Worm (Caenorhabditis elegans): ENCODE measurements around the gene F58B4.2.

Gene F58B4.2

ce11 chrV:10894601-10895000 is 23.7 kb downstream of the F58B4.2 start, which contains the start of the genes F32D8.14 and F32D8.5 (continued):
- TF ChIP-seq lin-15B (tag; optimal IDR thresholded peaks at IDR 0.05) (peak; percentile 92), nhr-23 (tag; optimal IDR thresholded peaks at IDR 0.05) (peak; percentile 91), snpc-4 (tag; optimal IDR thresholded peaks at IDR 0.05) (peak; percentile 88)

- TF ChIP-seq fkh-10 (GFP tag; optimal IDR thresholded peaks at IDR 0.05) (no peak), ceh-28 (tag; optimal IDR thresholded peaks at IDR 0.05) (no peak)
Observed at ce11 chrV:10893510-10894128, 24.7 kb downstream of the F58B4.2 start, which contains the start of gene F32D8.4. F32D8.4 (minus strand) TSS chrV:10893560.

- TF ChIP-seq nhr-12 (tag; optimal IDR thresholded peaks at IDR 0.05) (no peak), nhr-23 (tag; optimal IDR thresholded peaks at IDR 0.05) (peak; percentile 77), nfya-1 (tag; optimal IDR thresholded peaks at IDR 0.05; ENCODE audit: insufficient read depth) (peak; percentile 47), nhr-43 (tag; optimal IDR thresholded peaks at IDR 0.05; ENCODE audit: poor library complexity, severe bottlenecking) (peak; percentile 65), pha-4 (tag; optimal IDR thresholded peaks at IDR 0.05) (peak; percentile 35), pqm-1 (tag; optimal IDR thresholded peaks at IDR 0.05) (peak; percentile 57), zag-1 (tag; optimal IDR thresholded peaks at IDR 0.05) (no peak), ceh-28 (tag; optimal IDR thresholded peaks at IDR 0.05) (peak; percentile 9), elt-2 (tag; optimal IDR thresholded peaks at IDR 0.05) (peak; percentile 39)
Observed at ce11 chrV:10890980-10891379, 27.3 kb downstream of the F58B4.2 start, which contains the start of gene F32D8.12. F32D8.12 (minus strand) TSS chrV:10891027.

- TF ChIP-seq daf-12 (tag; optimal IDR thresholded peaks at IDR 0.05), result no peak
- TF ChIP-seq egl-27 (tag; optimal IDR thresholded peaks at IDR 0.05), result no peak
- peak; percentile 63 for TF ChIP-seq ama-1 (optimal IDR thresholded peaks at IDR 0.05)
Observed at ce11 chrV:10889774-10890173, 28.5 kb downstream of the F58B4.2 start.

- TF ChIP-seq ama-1 (optimal IDR thresholded peaks at IDR 0.05), result no peak
- TF ChIP-seq mml-1 (tag; optimal IDR thresholded peaks at IDR 0.05), result no peak
- TF ChIP-seq daf-12 (tag; optimal IDR thresholded peaks at IDR 0.05), result no peak
- TF ChIP-seq snpc-4 (tag; optimal IDR thresholded peaks at IDR 0.05), result no peak
- no peak for TF ChIP-seq ceh-16 (tag; optimal IDR thresholded peaks at IDR 0.05)
- TF ChIP-seq nhr-28 (tag; optimal IDR thresholded peaks at IDR 0.05), result no peak
- no peak for TF ChIP-seq ceh-28 (tag; optimal IDR thresholded peaks at IDR 0.05)
- no peak for TF ChIP-seq ZK546.5 (tag; optimal IDR thresholded peaks at IDR 0.05)
- no peak for TF ChIP-seq lsy-12 (tag; optimal IDR thresholded peaks at IDR 0.05)
- TF ChIP-seq unc-62 (GFP tag; optimal IDR thresholded peaks at IDR 0.05), result no peak
Observed at ce11 chrV:10889036-10889435, 29.2 kb downstream of the F58B4.2 start, which contains the start of gene F32D8.11. F32D8.11 (minus strand) TSS chrV:10889136.

- no peak for TF ChIP-seq lsy-12 (tag; optimal IDR thresholded peaks at IDR 0.05)
- peak; percentile 23 for TF ChIP-seq nhr-43 (tag; optimal IDR thresholded peaks at IDR 0.05; ENCODE audit: poor library complexity, severe bottlenecking)
- TF ChIP-seq fkh-2 (tag; optimal IDR thresholded peaks at IDR 0.05), result no peak
- no peak for TF ChIP-seq fos-1 (tag; optimal IDR thresholded peaks at IDR 0.05)
Observed at ce11 chrV:10888153-10888552, 30.1 kb downstream of the F58B4.2 start.

ce11 chrV:10887564-10887963 is 30.7 kb downstream of the F58B4.2 start:
- TF ChIP-seq nhr-43 (tag; optimal IDR thresholded peaks at IDR 0.05; ENCODE audit: poor library complexity, severe bottlenecking), result peak; percentile 52
- no peak for TF ChIP-seq sea-2 (GFP tag; optimal IDR thresholded peaks at IDR 0.05)
- peak; percentile 69 for TF ChIP-seq ama-1 (optimal IDR thresholded peaks at IDR 0.05)

- TF ChIP-seq nhr-12 (tag; optimal IDR thresholded peaks at IDR 0.05) (no peak), nhr-28 (tag; optimal IDR thresholded peaks at IDR 0.05) (no peak), nhr-43 (tag; optimal IDR thresholded peaks at IDR 0.05; ENCODE audit: poor library complexity, severe bottlenecking) (peak; percentile 35), elt-3 (tag; optimal IDR thresholded peaks at IDR 0.05) (peak in 1 of 3 experiments; percentile 19), nhr-23 (tag; optimal IDR thresholded peaks at IDR 0.05) (peak; percentile 3), ceh-16 (tag; optimal IDR thresholded peaks at IDR 0.05) (no peak), daf-12 (tag; optimal IDR thresholded peaks at IDR 0.05) (no peak), nfya-1 (tag; optimal IDR thresholded peaks at IDR 0.05; ENCODE audit: insufficient read depth) (no peak), nhr-25 (tag; optimal IDR thresholded peaks at IDR 0.05) (peak; percentile 55)
Observed at ce11 chrV:10886405-10886887, 31.8 kb downstream of the F58B4.2 start, which contains the start of gene F32D8.3. F32D8.3 (plus strand) TSS chrV:10886837.
